Worm (Caenorhabditis elegans): ENCODE measurements around the gene sym-3.

sym-3 gene

DNA sequence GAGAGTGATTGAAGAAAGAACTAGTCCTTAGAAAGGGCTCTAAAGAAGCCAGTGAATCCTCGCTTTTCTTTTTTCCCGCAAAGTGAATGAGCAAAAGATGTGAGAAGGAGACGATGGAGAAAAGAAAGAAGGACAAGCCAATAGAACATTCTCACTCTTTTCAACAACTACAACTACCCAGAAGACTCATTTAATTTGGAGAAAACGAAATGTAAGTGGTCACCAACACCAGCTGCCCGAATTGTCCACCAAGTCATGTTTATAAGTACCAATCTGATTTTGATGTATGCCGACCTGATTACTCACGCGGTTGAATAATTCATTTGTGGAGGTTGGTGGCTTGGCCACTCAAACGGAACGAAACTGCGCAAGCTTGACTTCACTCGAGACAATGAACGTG, 29.0 kb downstream of the sym-3 start:
- TF ChIP-seq ref-2 (tag; optimal IDR thresholded peaks at IDR 0.05), result no peak
- TF ChIP-seq zip-5 (tag; optimal IDR thresholded peaks at IDR 0.05), result no peak
- peak; percentile 65 for TF ChIP-seq unc-42 (tag; optimal IDR thresholded peaks at IDR 0.05)
- no peak for TF ChIP-seq tbx-2 (tag; optimal IDR thresholded peaks at IDR 0.05)
- TF ChIP-seq ceh-31 (tag; optimal IDR thresholded peaks at IDR 0.05), result peak; percentile 49
- TF ChIP-seq Y22D7AL.16 (tag; optimal IDR thresholded peaks at IDR 0.05), result no peak
- TF ChIP-seq C08G9.2 (tag; optimal IDR thresholded peaks at IDR 0.05), result no peak
- no peak for TF ChIP-seq ztf-16 (tag; optimal IDR thresholded peaks at IDR 0.05)

DNA sequence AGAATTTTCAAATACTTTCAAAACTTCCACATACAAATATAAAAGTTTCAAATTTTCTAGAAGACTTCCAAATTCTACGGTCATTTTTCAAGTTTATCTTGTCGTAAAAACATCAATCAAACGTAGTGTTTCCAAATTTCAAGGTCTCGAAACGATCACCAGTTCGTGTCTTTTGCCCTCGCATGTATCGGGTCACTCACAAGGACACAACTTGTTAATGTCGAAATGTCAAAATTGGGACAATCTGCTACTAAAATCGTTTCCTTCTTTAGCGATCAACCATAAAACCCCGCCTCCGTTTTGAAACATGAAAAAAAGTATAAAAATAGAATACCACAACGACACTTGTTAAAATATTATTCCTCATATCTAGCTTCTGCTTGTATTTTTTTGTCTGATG, 29.9 kb downstream of the sym-3 start:
- TF ChIP-seq dve-1 (tag; optimal IDR thresholded peaks at IDR 0.05) (no peak), ama-1 (optimal IDR thresholded peaks at IDR 0.05) (no peak), unc-42 (tag; optimal IDR thresholded peaks at IDR 0.05) (no peak), hlh-15 (tag; optimal IDR thresholded peaks at IDR 0.05) (no peak), C08G9.2 (tag; optimal IDR thresholded peaks at IDR 0.05) (no peak), pag-3 (tag; optimal IDR thresholded peaks at IDR 0.05; ENCODE audit: borderline replicate concordance) (no peak), elt-4 (tag; optimal IDR thresholded peaks at IDR 0.05) (no peak), npax-4 (tag; optimal IDR thresholded peaks at IDR 0.05) (no peak), nhr-232 (tag; optimal IDR thresholded peaks at IDR 0.05) (no peak), ref-2 (tag; optimal IDR thresholded peaks at IDR 0.05) (no peak), ceh-34 (tag; optimal IDR thresholded peaks at IDR 0.05) (no peak), mec-3 (tag; optimal IDR thresholded peaks at IDR 0.05; ENCODE audit: borderline replicate concordance) (no peak), dmd-4 (tag; optimal IDR thresholded peaks at IDR 0.05; ENCODE audit: borderline replicate concordance) (no peak), C38D4.7 (GFP tag; optimal IDR thresholded peaks at IDR 0.05) (no peak), ceh-6 (GFP tag; optimal IDR thresholded peaks at IDR 0.05) (no peak)

DNA sequence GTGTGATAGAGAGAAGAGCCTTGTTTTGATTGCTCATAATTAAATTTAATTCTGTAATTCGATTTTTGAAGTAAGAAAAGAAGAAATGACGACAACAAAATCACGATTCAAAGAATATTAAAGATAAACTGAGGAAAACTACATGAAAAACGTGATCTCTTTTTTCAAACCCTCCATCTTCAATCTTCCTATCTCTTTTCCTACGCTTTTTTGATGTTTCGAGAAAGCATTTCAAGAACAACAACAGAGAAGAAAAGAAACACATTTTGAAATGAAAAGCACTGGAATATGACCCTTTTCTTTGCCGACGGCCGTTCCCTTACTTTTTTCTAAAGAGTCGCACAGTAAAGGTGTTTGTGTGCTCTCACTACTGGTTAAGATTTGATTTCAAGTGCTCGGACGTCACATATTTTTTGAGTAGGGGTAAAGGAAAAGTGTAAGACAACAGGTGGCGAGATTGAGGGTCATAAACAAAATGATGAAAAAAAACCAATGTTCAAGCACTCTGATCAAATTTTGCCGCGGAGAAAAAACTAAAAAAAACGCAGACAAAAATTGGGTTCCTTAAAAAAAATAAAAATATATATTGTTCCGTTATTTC, 32.4 kb downstream of the sym-3 start, which contains the start of gene F13D11.3:
F13D11.3 (minus strand) TSS at position 51 of the 601 bp plus-strand sequence.
- TF ChIP-seq ceh-9 (tag; optimal IDR thresholded peaks at IDR 0.05), result no peak
- TF ChIP-seq dve-1 (tag; optimal IDR thresholded peaks at IDR 0.05), result no peak
- TF ChIP-seq nfya-1 (tag; optimal IDR thresholded peaks at IDR 0.05), result no peak
- TF ChIP-seq dmd-4 (tag; optimal IDR thresholded peaks at IDR 0.05; ENCODE audit: borderline replicate concordance), result no peak
- TF ChIP-seq ztf-16 (tag; optimal IDR thresholded peaks at IDR 0.05), result no peak
- no peak for TF ChIP-seq pax-1 (tag; optimal IDR thresholded peaks at IDR 0.05)
- no peak for TF ChIP-seq ahr-1 (tag; optimal IDR thresholded peaks at IDR 0.05)
- TF ChIP-seq K09A11.1 (tag; optimal IDR thresholded peaks at IDR 0.05; ENCODE audit: insufficient read depth), result no peak
- no peak for TF ChIP-seq unc-42 (tag; optimal IDR thresholded peaks at IDR 0.05)
- TF ChIP-seq ceh-14 (tag; optimal IDR thresholded peaks at IDR 0.05), result no peak
- no peak for TF ChIP-seq ceh-34 (tag; optimal IDR thresholded peaks at IDR 0.05)

DNA sequence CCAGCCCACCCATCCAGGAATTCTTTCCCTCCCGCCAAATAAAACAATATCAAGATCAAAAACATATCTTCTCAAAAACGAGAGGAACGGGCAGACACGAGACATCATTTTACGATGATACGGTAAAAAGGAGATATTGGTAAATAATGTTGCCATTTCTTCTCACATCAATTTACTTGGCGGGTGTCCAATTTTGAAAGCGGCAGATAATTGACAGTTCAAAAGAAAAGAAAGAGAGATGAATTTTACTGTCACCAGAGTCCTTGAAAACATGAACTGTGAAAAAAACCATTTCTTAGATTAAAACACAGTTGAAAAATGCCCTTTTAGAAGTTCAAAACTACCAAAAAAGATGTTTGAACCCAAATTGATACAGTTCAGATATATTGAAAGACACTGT, 37.1 kb downstream of the sym-3 start:
- no peak for TF ChIP-seq unc-86 (tag; optimal IDR thresholded peaks at IDR 0.05)
- TF ChIP-seq unc-55 (GFP tag; optimal IDR thresholded peaks at IDR 0.05), result no peak
- TF ChIP-seq madf-2 (tag; optimal IDR thresholded peaks at IDR 0.05), result no peak
- TF ChIP-seq ama-1 (optimal IDR thresholded peaks at IDR 0.05), result no peak
- no peak for TF ChIP-seq hlh-6 (tag; optimal IDR thresholded peaks at IDR 0.05)
- no peak for TF ChIP-seq ceh-48 (tag; optimal IDR thresholded peaks at IDR 0.05)
- no peak for TF ChIP-seq dmd-4 (tag; optimal IDR thresholded peaks at IDR 0.05; ENCODE audit: borderline replicate concordance)
- TF ChIP-seq pat-9 (tag; optimal IDR thresholded peaks at IDR 0.05), result no peak
- no peak for TF ChIP-seq hlh-30 (tag; optimal IDR thresholded peaks at IDR 0.05; ENCODE audit: insufficient read depth)
- no peak for TF ChIP-seq C08G9.2 (tag; optimal IDR thresholded peaks at IDR 0.05)
- no peak for TF ChIP-seq npax-4 (tag; optimal IDR thresholded peaks at IDR 0.05)
- TF ChIP-seq C38D4.7 (GFP tag; optimal IDR thresholded peaks at IDR 0.05), result no peak
- no peak for TF ChIP-seq tbx-2 (tag; optimal IDR thresholded peaks at IDR 0.05)

Measured in whole organism, late embryonic.